Fruit fly (Drosophila melanogaster): Measurements from ENCODE around the gene Hsc70-4.

- TF ChIP-seq Crg-1 (GFP tag; optimal IDR thresholded peaks at IDR 0.05), result no peak
- peak; percentile 80 for TF ChIP-seq tj (GFP tag; optimal IDR thresholded peaks at IDR 0.05)
- TF ChIP-seq ovo (GFP tag; optimal IDR thresholded peaks at IDR 0.05), result peak; percentile 28
- TF ChIP-seq CG7101 (tag; optimal IDR thresholded peaks at IDR 0.05), result no peak
- no peak for TF ChIP-seq bab1 (GFP tag; optimal IDR thresholded peaks at IDR 0.05)
- no peak for TF ChIP-seq kay (GFP tag; ENCODE audit: borderline replicate concordance)
- TF ChIP-seq CG12768 (GFP tag; optimal IDR thresholded peaks at IDR 0.05), result peak; percentile 48
- no peak for TF ChIP-seq CG7045 (GFP tag; optimal IDR thresholded peaks at IDR 0.05)
- TF ChIP-seq Mnt (GFP tag; optimal IDR thresholded peaks at IDR 0.05), result peak; percentile 96
- TF ChIP-seq Clk (GFP tag; optimal IDR thresholded peaks at IDR 0.05), result no peak
- TF ChIP-seq CG1620 (GFP tag; optimal IDR thresholded peaks at IDR 0.05), result no peak
- peak; percentile 29 for TF ChIP-seq CG5204 (GFP tag; optimal IDR thresholded peaks at IDR 0.05)
These were observed 965 bp downstream of the Hsc70-4 start for dm6 chr3R:15243452-15243851.

All from whole organism, adult.